Worm (Caenorhabditis elegans) whole organism, L4/young adult: ENCODE measurements around the gene K06H6.4.

Experiments
- W03F9.2 ChIP-seq: fragments of 150-350 bp; optimal IDR thresholded peaks from 2 replicates; lab custom pipeline; 2014; ENCODE audit warnings: missing biosample characterization, missing genetic modification characterization
- dao-5 ChIP-seq: sonication (generic microtip); optimal IDR thresholded peaks from 2 replicates; lab custom pipeline; 2016; ENCODE audit warnings: missing genotype, missing genetic modification characterization, moderate library complexity, missing compliant biosample characterization
- him-1 ChIP-seq: sonication (generic microtip); optimal IDR thresholded peaks from 2 replicates; lab custom pipeline; 2016; ENCODE audit warnings: missing genotype, missing genetic modification reagents, missing genetic modification characterization, missing compliant biosample characterization

ce11 chrV:547980-548379, 31.1 kb upstream of the K06H6.4 start, which contains the start of gene C14C6.6:
- TF ChIP-seq dao-5 (no peak), him-1 (tag; lab: Kevin White, UChicago) (no peak), W03F9.2 (tag; lab: Kevin White, UChicago) (no peak)
